Fruit fly (Drosophila melanogaster) whole organism: ENCODE measurements around the gene CG31624.

Experiments
- CG8478 ChIP-seq: fragments of >200 bp; optimal IDR thresholded peaks from 2 replicates; lab custom pipeline; 2018; ENCODE audit warnings: inconsistent platforms
- Dll ChIP-seq: fragments of >200 bp; optimal IDR thresholded peaks from 2 replicates; lab custom pipeline; 2017
- EcR ChIP-seq, 2 experiments: fragments of >200 bp; optimal IDR thresholded peaks; 2 replicates each; lab custom pipeline; 2017; ENCODE audit warnings: missing biosample characterization in 2 of 2, missing genetic modification characterization in 2 of 2, missing genetic modification reagents in 2 of 2
- pan ChIP-seq: fragments of >200 bp; optimal IDR thresholded peaks from 2 replicates; lab custom pipeline; 2017
- psq ChIP-seq: fragments of >200 bp; optimal IDR thresholded peaks from 2 replicates; lab custom pipeline; 2017
- usp ChIP-seq: fragments of >200 bp; optimal IDR thresholded peaks from 2 replicates; lab custom pipeline; 2017; ENCODE audit warnings: missing biosample characterization, missing genetic modification characterization, mixed read lengths

Gene CG31624

dm6 chr2L:21200275-21200674 is at the start of gene CG31624:
CG31624 (minus strand) TSS chr2L:21200375.
- TF ChIP-seq usp (GFP tag; lab: Kevin White, UChicago) (no peak), EcR (GFP tag; optimal IDR thresholded peaks at IDR 0.05; lab: Kevin White, UChicago) (no peak), psq (no peak), Dll (lab: Kevin White, UChicago) (no peak), CG8478 (no peak), pan (lab: Kevin White, UChicago) (no peak)

dm6 chr2L:21248877-21249276 is 48.7 kb upstream of the CG31624 start:
- TF ChIP-seq psq (no peak), CG8478 (no peak), EcR (GFP tag; optimal IDR thresholded peaks at IDR 0.05; lab: Kevin White, UChicago) (no peak), Dll (lab: Kevin White, UChicago) (no peak), pan (lab: Kevin White, UChicago) (no peak), usp (GFP tag; lab: Kevin White, UChicago) (no peak)

- TF ChIP-seq EcR (GFP tag; optimal IDR thresholded peaks at IDR 0.05; lab: Kevin White, UChicago) (no peak), pan (lab: Kevin White, UChicago) (no peak), CG8478 (no peak), Dll (lab: Kevin White, UChicago) (no peak), psq (no peak), usp (GFP tag; lab: Kevin White, UChicago) (no peak)
These were observed 47.8 kb upstream of the CG31624 start for dm6 chr2L:21247967-21248366.

dm6 chr2L:21246687-21247086 is 46.5 kb upstream of the CG31624 start:
- TF ChIP-seq pan (lab: Kevin White, UChicago): no peak
- TF ChIP-seq CG8478: no peak
- TF ChIP-seq Dll (lab: Kevin White, UChicago): no peak
- TF ChIP-seq EcR (GFP tag; optimal IDR thresholded peaks at IDR 0.05; lab: Kevin White, UChicago): no peak
- TF ChIP-seq usp (GFP tag; lab: Kevin White, UChicago): no peak
- TF ChIP-seq psq: no peak

dm6 chr2L:21245093-21245736 is 45.0 kb upstream of the CG31624 start:
- TF ChIP-seq usp (GFP tag; lab: Kevin White, UChicago): no peak
- no peak for TF ChIP-seq psq
- peak in 1 of 2 experiments; percentile 35 for TF ChIP-seq EcR (GFP tag; optimal IDR thresholded peaks at IDR 0.05; lab: Kevin White, UChicago)
- no peak for TF ChIP-seq CG8478
- TF ChIP-seq pan (lab: Kevin White, UChicago): no peak
- no peak for TF ChIP-seq Dll (lab: Kevin White, UChicago)

- TF ChIP-seq Dll (lab: Kevin White, UChicago) (no peak), usp (GFP tag; lab: Kevin White, UChicago) (no peak), pan (lab: Kevin White, UChicago) (peak; percentile 39), EcR (GFP tag; optimal IDR thresholded peaks at IDR 0.05; lab: Kevin White, UChicago) (peak; percentile 60 to 98), psq (no peak)
These were observed 43.8 kb upstream of the CG31624 start for dm6 chr2L:21243964-21244466.

dm6 chr2L:21242369-21242768 is 42.2 kb upstream of the CG31624 start:
- TF ChIP-seq pan (lab: Kevin White, UChicago): no peak
- no peak for TF ChIP-seq psq
- TF ChIP-seq CG8478: no peak
- TF ChIP-seq usp (GFP tag; lab: Kevin White, UChicago): no peak
- TF ChIP-seq EcR (GFP tag; optimal IDR thresholded peaks at IDR 0.05; lab: Kevin White, UChicago): no peak
- no peak for TF ChIP-seq Dll (lab: Kevin White, UChicago)

dm6 chr2L:21237748-21238459 is 37.7 kb upstream of the CG31624 start:
- no peak for TF ChIP-seq pan (lab: Kevin White, UChicago)
- peak; percentile 82 for TF ChIP-seq Dll (lab: Kevin White, UChicago)
- TF ChIP-seq EcR (GFP tag; optimal IDR thresholded peaks at IDR 0.05; lab: Kevin White, UChicago): peak; percentile 86 to 96

- TF ChIP-seq EcR (GFP tag; optimal IDR thresholded peaks at IDR 0.05; lab: Kevin White, UChicago): no peak
- TF ChIP-seq pan (lab: Kevin White, UChicago): no peak
- TF ChIP-seq usp (GFP tag; lab: Kevin White, UChicago): no peak
- TF ChIP-seq psq: no peak
- no peak for TF ChIP-seq CG8478
These were observed 37.0 kb upstream of the CG31624 start, which contains the start of gene Hr39 for dm6 chr2L:21237048-21237747. Hr39 (plus strand) TSS chr2L:21237250.

dm6 chr2L:21236633-21237032 is 36.5 kb upstream of the CG31624 start, which contains the start of gene CG31626:
CG31626 (minus strand) TSS chr2L:21236733.
- no peak for TF ChIP-seq pan (lab: Kevin White, UChicago)
- no peak for TF ChIP-seq CG8478
- TF ChIP-seq psq: no peak
- TF ChIP-seq EcR (GFP tag; optimal IDR thresholded peaks at IDR 0.05; lab: Kevin White, UChicago): no peak
- TF ChIP-seq usp (GFP tag; lab: Kevin White, UChicago): no peak
- no peak for TF ChIP-seq Dll (lab: Kevin White, UChicago)

- TF ChIP-seq psq (no peak), CG8478 (no peak), Dll (lab: Kevin White, UChicago) (no peak), pan (lab: Kevin White, UChicago) (no peak), EcR (GFP tag; optimal IDR thresholded peaks at IDR 0.05; lab: Kevin White, UChicago) (no peak), usp (GFP tag; lab: Kevin White, UChicago) (no peak)
These were observed 35.3 kb upstream of the CG31624 start for dm6 chr2L:21235463-21235862.
